Worm (Caenorhabditis elegans): Measurements from ENCODE around the gene hum-10.
A peak's percentile ranks its signal among the peaks of the same experiment; 100 is the strongest.

The hum-10 gene

ce11 chrX:4749080-4749479 is 33.0 kb downstream of the hum-10 start, which contains the start of gene lon-2 (continued):
- TF ChIP-seq F49E8.2 (tag; optimal IDR thresholded peaks at IDR 0.05; ENCODE audit: borderline replicate concordance) (no peak), sdz-12 (GFP tag; optimal IDR thresholded peaks at IDR 0.05) (no peak)

ce11 chrX:4744037-4744436 is 38.1 kb downstream of the hum-10 start:
- TF ChIP-seq dmd-6 (GFP tag; IDR thresholded peaks at IDR 0.05): peak; percentile 25; the same call in 1 of the 2 replicates
- TF ChIP-seq madf-5 (GFP tag; IDR thresholded peaks at IDR 0.05): 0 out of 4 replicates have a peak, but pooled peaks of 1 of the 2 experiments have one; percentile 59
- peak; percentile 70 for TF ChIP-seq set-16 (GFP tag; IDR thresholded peaks at IDR 0.05)
- TF ChIP-seq unc-39 (tag; optimal IDR thresholded peaks at IDR 0.05): no peak

ce11 chrX:4742285-4742684 is 39.8 kb downstream of the hum-10 start:
- TF ChIP-seq unc-62 (GFP tag; optimal IDR thresholded peaks at IDR 0.05 in 1 of 2) (peak in 1 of 2 experiments; percentile 78), unc-62 (tag; optimal IDR thresholded peaks at IDR 0.05) (no peak), zfp-2 (tag; optimal IDR thresholded peaks at IDR 0.05) (no peak)

ce11 chrX:4740630-4741029 is 41.5 kb downstream of the hum-10 start:
- TF ChIP-seq hlh-30 (tag; optimal IDR thresholded peaks at IDR 0.05; ENCODE audit: insufficient read depth): peak; percentile 20
- peak; percentile 47 for TF ChIP-seq lin-39 (tag; optimal IDR thresholded peaks at IDR 0.05)
- no peak for TF ChIP-seq ces-1 (GFP tag; optimal IDR thresholded peaks at IDR 0.05)
- TF ChIP-seq nhr-10 (tag; optimal IDR thresholded peaks at IDR 0.05): no peak
- peak in 1 of 2 experiments; percentile 31 for TF ChIP-seq unc-62 (GFP tag; optimal IDR thresholded peaks at IDR 0.05 in 1 of 2)
- no peak for TF ChIP-seq unc-62 (tag; optimal IDR thresholded peaks at IDR 0.05)
- peak; percentile 67; the same call in 1 of the 2 replicates for TF ChIP-seq ceh-20 (GFP tag; IDR thresholded peaks at IDR 0.05)

ce11 chrX:4732752-4733151 is 49.3 kb downstream of the hum-10 start, which contains the start of gene aman-1:
Gene aman-1 (plus strand): TSS chrX:4733095.
- no peak for TF ChIP-seq mep-1 (tag; optimal IDR thresholded peaks at IDR 0.05)
- no peak for TF ChIP-seq nhr-28 (tag; optimal IDR thresholded peaks at IDR 0.05)
- TF ChIP-seq lin-1 (GFP tag; IDR thresholded peaks at IDR 0.05): no peak
- TF ChIP-seq daf-16 (GFP tag; optimal IDR thresholded peaks at IDR 0.05): no peak
- TF ChIP-seq daf-16 (tag; optimal IDR thresholded peaks at IDR 0.05): no peak
- no peak for TF ChIP-seq hmg-1.1 (GFP tag; IDR thresholded peaks at IDR 0.05)
- no peak for TF ChIP-seq nhr-25 (tag; optimal IDR thresholded peaks at IDR 0.05; ENCODE audit: borderline replicate concordance, insufficient read depth)
- TF ChIP-seq madf-5 (GFP tag; IDR thresholded peaks at IDR 0.05): no peak
- TF ChIP-seq D1046.2 (GFP tag; IDR thresholded peaks at IDR 0.05): no peak

All from whole organism, L4 larva.